Worm (Caenorhabditis elegans) whole organism, young adult: ENCODE measurements around the gene C26B2.2.

Source experiments
- B0336.3 ChIP-seq: fragments of 200-800 bp; sonication (Bioruptor generic); IDR thresholded peaks from 2 replicates; pipeline ENCODE4 v1.3.6; 2022; ENCODE audit warnings: missing genetic modification characterization, missing compliant biosample characterization
- F10E7.11 ChIP-seq: sonication (generic microtip); optimal IDR thresholded peaks from 2 replicates; lab custom pipeline; 2017; ENCODE audit warnings: mild to moderate bottlenecking, missing genetic modification characterization, moderate library complexity, missing compliant biosample characterization
- Y53G8AR.9 ChIP-seq: fragments of 200-800 bp; sonication (Bioruptor generic); conservative IDR thresholded peaks from 2 replicates; pipeline ENCODE4 v1.3.6; 2022; ENCODE audit warnings: missing genetic modification reagents, missing genetic modification characterization, missing compliant biosample characterization
- ZK185.1 ChIP-seq: sonication (generic microtip); optimal IDR thresholded peaks from 2 replicates; lab custom pipeline; 2016; ENCODE audit warnings: mild to moderate bottlenecking, missing genetic modification characterization, missing compliant biosample characterization; ENCODE audit not compliant: poor library complexity, severe bottlenecking
- aptf-3 ChIP-seq: fragments of 200-800 bp; sonication (Bioruptor generic); IDR thresholded peaks from 2 replicates; pipeline ENCODE4 v1.3.6; 2022; ENCODE audit warnings: missing genetic modification characterization, missing compliant biosample characterization
- attf-6 ChIP-seq: fragments of 200-800 bp; sonication (Bioruptor generic); IDR thresholded peaks from 2 replicates; pipeline ENCODE4 v1.3.6; 2022; ENCODE audit warnings: missing genetic modification reagents, missing genetic modification characterization, missing compliant biosample characterization
- ceh-40 ChIP-seq: fragments of 200-800 bp; sonication (Bioruptor generic); IDR thresholded peaks from 2 replicates; pipeline ENCODE4 v1.3.6; 2022; ENCODE audit warnings: missing genetic modification characterization, missing compliant biosample characterization
- him-1 ChIP-seq: sonication (generic microtip); optimal IDR thresholded peaks from 2 replicates; lab custom pipeline; 2016; ENCODE audit warnings: missing genotype, missing genetic modification reagents, missing genetic modification characterization, missing compliant biosample characterization
- nhr-90 ChIP-seq: sonication (generic microtip); optimal IDR thresholded peaks from 2 replicates; lab custom pipeline; 2016; ENCODE audit warnings: missing genotype, mild to moderate bottlenecking, missing genetic modification characterization, missing compliant biosample characterization
- pha-4 ChIP-seq: fragments of 150-350 bp; sonication (generic microtip); optimal IDR thresholded peaks from 2 replicates; lab custom pipeline; 2014; ENCODE audit warnings: missing biosample characterization, missing genetic modification reagents, missing genetic modification characterization
- sdz-38 ChIP-seq: sonication (generic microtip); optimal IDR thresholded peaks from 2 replicates; lab custom pipeline; 2016; ENCODE audit warnings: missing genotype, missing genetic modification characterization, missing compliant biosample characterization
- unc-62 ChIP-seq: fragments of 150-350 bp; optimal IDR thresholded peaks from 2 replicates; lab custom pipeline; 2014; ENCODE audit warnings: missing biosample characterization, missing genetic modification reagents, missing genetic modification characterization

- no peak for TF ChIP-seq unc-62 (GFP tag; lab: Kevin White, UChicago)
- TF ChIP-seq sdz-38 (tag; lab: Kevin White, UChicago): no peak
- TF ChIP-seq ceh-40 (GFP tag; lab: Robert Waterston, UW): no peak
- TF ChIP-seq attf-6 (GFP tag; lab: Robert Waterston, UW): no peak
- no peak for TF ChIP-seq Y53G8AR.9 (GFP tag; lab: Robert Waterston, UW)
- no peak for TF ChIP-seq aptf-3 (GFP tag; lab: Robert Waterston, UW)
- no peak for TF ChIP-seq ZK185.1
- no peak for TF ChIP-seq him-1 (tag; lab: Kevin White, UChicago)
- no peak for TF ChIP-seq nhr-90 (tag; lab: Kevin White, UChicago)
- TF ChIP-seq pha-4 (tag; lab: Kevin White, UChicago): no peak
- TF ChIP-seq F10E7.11 (tag; lab: Kevin White, UChicago): no peak
- TF ChIP-seq B0336.3 (GFP tag; lab: Robert Waterston, UW): no peak
Observed at ce11 chrIV:8019772-8020496, 2.0 kb downstream of the C26B2.2 start, which contains the start of gene dnc-4.
